Worm (Caenorhabditis elegans): ENCODE data around the gene srg-47.

The srg-47 gene

DNA sequence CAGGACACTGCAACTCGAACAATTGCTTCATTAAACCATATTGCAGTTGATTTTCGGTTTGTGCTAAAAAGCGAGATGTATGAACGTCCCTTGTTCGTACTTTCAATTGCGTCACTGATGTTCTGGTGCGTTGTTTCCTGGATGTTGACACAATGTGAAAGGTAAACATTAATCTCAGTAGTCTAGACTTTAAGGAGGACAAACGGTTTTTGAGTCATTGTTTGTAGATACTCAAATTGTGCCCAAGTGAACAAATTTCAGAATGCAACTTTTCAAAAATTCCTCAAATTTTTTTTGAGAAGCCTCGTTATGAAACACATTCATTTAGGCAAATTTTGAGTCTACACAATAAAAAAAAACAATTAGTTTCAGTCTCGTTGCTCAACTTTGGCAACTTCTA lies 15.2 kb downstream of the srg-47 start:
- TF ChIP-seq set-16 (GFP tag; IDR thresholded peaks at IDR 0.05) (no peak), lin-38 (GFP tag; IDR thresholded peaks at IDR 0.05) (no peak), mep-1 (tag; optimal IDR thresholded peaks at IDR 0.05) (no peak), unc-62 (GFP tag; optimal IDR thresholded peaks at IDR 0.05 in 1 of 2) (peak in 1 of 2 experiments; percentile 58), unc-62 (tag; optimal IDR thresholded peaks at IDR 0.05) (no peak), F37D6.2 (tag; optimal IDR thresholded peaks at IDR 0.05) (no peak), hmg-1.1 (GFP tag; IDR thresholded peaks at IDR 0.05) (no peak), lir-3 (tag; optimal IDR thresholded peaks at IDR 0.05) (no peak), tag-97 (GFP tag; IDR thresholded peaks at IDR 0.05) (no peak)

DNA sequence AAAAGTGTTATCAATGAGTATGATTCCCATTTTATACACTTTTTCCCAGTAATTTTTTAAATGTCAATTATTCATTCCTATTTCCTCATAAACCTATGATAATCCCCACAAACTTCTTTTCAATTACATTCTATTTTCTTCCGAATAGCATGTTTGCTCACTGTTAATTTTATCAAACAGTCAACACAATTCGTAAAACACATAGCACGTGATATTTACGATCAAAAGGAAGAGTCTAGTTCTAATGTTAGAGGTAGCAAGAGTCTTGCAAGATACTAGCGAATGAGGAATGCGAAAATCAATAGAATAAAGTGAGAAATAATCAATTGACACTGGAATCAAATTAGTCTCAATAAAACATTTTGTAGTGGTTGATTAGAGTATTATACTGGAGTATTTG lies 16.7 kb downstream of the srg-47 start:
- no peak for TF ChIP-seq daf-16 (GFP tag; optimal IDR thresholded peaks at IDR 0.05)
- TF ChIP-seq daf-16 (tag; optimal IDR thresholded peaks at IDR 0.05) = peak; percentile 35
- TF ChIP-seq arid-1 (GFP tag; conservative IDR thresholded peaks at IDR 0.05) = no peak

DNA sequence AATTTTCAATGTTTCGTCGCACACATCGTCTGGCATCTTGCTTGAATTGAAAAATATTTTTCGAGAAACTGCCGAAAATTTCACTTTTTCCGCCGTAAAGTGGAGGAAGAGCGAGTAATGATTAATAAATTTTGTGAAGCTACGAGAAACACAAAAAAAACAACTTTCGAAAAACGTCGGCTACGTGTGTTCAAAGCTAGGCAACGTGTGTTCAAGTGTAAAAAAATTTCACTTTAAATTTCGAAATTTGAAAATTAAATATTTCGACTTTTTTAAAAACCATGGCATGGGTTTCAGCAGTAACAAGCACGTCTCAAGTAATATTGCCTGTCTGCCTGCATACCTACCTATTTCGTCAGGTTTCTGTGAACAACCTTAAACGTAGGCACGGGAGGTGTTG lies 19.8 kb downstream of the srg-47 start, which contains the start of gene tag-191:
tag-191 (minus strand) TSS at position 101 of the 400 bp plus-strand sequence.
- TF ChIP-seq nhr-10 (tag; optimal IDR thresholded peaks at IDR 0.05) = no peak
- TF ChIP-seq nhr-77 (tag; optimal IDR thresholded peaks at IDR 0.05) = no peak
- TF ChIP-seq unc-62 (GFP tag; optimal IDR thresholded peaks at IDR 0.05 in 1 of 2) = peak in 1 of 2 experiments; percentile 11
- no peak for TF ChIP-seq unc-62 (tag; optimal IDR thresholded peaks at IDR 0.05)

DNA sequence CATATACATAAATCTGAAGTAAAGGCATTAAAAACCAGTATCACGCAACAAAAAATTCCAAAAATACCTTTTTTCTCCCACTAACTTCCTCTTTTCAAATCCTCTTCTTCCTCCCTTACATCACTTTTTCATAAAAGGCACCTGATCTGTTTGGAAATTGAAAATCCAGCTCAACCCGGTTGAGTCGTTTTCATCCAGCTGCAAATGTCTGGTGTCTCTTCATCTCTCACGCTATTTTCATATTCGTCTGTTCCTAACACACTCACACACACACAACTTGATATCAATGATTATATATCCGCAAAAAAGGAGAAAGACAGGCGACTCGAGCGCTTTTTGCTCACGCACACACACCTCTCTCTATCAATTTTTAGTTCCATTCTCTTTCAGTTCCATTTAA lies 23.7 kb downstream of the srg-47 start:
- TF ChIP-seq aha-1 (tag) (peak; percentile 70), lin-39 (tag; optimal IDR thresholded peaks at IDR 0.05) (no peak), zfp-3 (GFP tag; conservative IDR thresholded peaks at IDR 0.05) (no peak)

DNA sequence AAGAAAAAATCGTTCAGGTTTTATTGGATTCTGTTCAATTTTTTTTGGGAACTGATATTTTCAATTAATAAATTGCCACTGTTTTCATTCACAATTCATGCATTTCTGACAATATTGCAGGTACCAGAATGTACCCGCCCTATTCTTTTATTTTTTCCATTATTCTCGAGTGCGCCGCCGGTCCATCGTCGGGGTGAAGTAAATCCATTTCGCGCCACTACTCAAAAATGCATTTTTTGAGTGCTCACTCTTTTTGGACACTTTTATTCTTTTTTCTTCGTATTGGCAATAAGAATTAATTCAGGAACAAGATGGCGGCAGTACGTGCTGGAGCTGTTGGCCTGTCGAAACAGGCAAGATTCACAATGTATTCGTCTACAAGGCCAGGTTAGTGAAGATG lies 25.3 kb downstream of the srg-47 start, which contains the start of gene kcnl-4:
kcnl-4 (plus strand) TSS at position 301 of the 400 bp plus-strand sequence.
- TF ChIP-seq hlh-30 (tag; optimal IDR thresholded peaks at IDR 0.05; ENCODE audit: insufficient read depth) (no peak), ceh-62 (tag; optimal IDR thresholded peaks at IDR 0.05) (no peak), unc-130 (GFP tag; optimal IDR thresholded peaks at IDR 0.05) (no peak), Y105C5A.15 (GFP tag; IDR thresholded peaks at IDR 0.05) (no peak)

DNA sequence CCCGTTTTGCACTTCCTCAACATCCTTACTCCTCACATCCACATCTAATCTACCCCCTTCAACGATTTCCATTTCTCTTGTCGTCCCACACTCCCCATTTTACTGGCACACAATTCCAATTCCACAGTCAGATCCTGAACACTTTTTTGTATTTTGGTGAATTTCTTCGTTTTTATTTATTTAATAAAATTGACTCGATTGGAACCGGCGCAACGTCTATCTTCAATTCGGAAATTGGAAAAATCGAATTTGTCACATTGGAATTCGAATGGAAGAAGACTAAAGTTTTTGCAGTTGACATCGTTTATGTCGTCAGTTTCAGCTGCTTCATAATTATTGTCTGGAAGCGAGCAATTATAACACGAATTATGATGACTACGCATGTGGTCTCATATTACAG lies 28.9 kb downstream of the srg-47 start:
- TF ChIP-seq ces-1 (GFP tag; optimal IDR thresholded peaks at IDR 0.05) (peak; percentile 53), Y105C5A.15 (GFP tag; IDR thresholded peaks at IDR 0.05) (no peak)

DNA sequence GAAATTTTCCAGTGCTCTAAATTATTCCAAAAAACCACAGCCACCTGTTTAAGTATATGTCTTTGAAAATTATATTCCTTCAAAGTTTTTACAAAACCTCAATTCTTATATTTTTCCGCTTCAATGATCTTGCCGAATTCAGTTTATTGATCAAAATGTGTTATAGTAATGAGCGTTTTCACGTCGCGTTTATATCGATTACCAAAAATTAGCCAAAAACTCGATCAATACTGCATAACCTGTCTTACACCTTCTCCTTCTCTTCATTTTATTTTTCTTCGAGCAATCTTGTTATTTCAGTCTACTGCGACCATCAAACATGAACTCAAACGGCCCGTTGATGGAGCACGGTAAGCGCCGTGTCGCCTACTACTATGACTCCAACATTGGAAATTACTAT lies 31.0 kb downstream of the srg-47 start, which contains the start of gene hda-1:
hda-1 (plus strand) TSS at position 301 of the 400 bp plus-strand sequence.
- TF ChIP-seq lir-3 (tag; optimal IDR thresholded peaks at IDR 0.05) (no peak), unc-39 (tag; optimal IDR thresholded peaks at IDR 0.05) (no peak), zip-2 (tag; optimal IDR thresholded peaks at IDR 0.05) (no peak), php-3 (GFP tag; IDR thresholded peaks at IDR 0.05) (no peak), nhr-111 (GFP tag; optimal IDR thresholded peaks at IDR 0.05) (no peak), daf-16 (GFP tag; optimal IDR thresholded peaks at IDR 0.05) (no peak), daf-16 (tag; optimal IDR thresholded peaks at IDR 0.05) (no peak), sdz-12 (GFP tag; optimal IDR thresholded peaks at IDR 0.05) (no peak), Y5F2A.4 (GFP tag; optimal IDR thresholded peaks at IDR 0.05) (no peak), hif-1 (tag; optimal IDR thresholded peaks at IDR 0.05) (no peak)

Data from whole organism, L4 larva.